Worm (Caenorhabditis elegans) whole organism, mixed stage, embryonic: ENCODE measurements around the gene K09A9.6.

ENCODE experiments used
- lsy-2 ChIP-seq: fragments of 150-350 bp; optimal IDR thresholded peaks from 2 replicates; lab custom pipeline; 2014; ENCODE audit warnings: missing biosample characterization, missing genetic modification characterization
- mep-1 ChIP-seq: fragments of 150-350 bp; optimal IDR thresholded peaks from 2 replicates; lab custom pipeline; 2017; ENCODE audit warnings: missing biosample characterization, missing genetic modification reagents, missing genetic modification characterization, inconsistent platforms
- unc-62 ChIP-seq: fragments of 150-350 bp; optimal IDR thresholded peaks from 2 replicates; lab custom pipeline; 2014; ENCODE audit warnings: missing biosample characterization, missing genetic modification reagents, missing genetic modification characterization
- ztf-11 ChIP-seq: fragments of 150-350 bp; optimal IDR thresholded peaks from 2 replicates; lab custom pipeline; 2014; ENCODE audit warnings: missing biosample characterization, missing genetic modification characterization

DNA sequence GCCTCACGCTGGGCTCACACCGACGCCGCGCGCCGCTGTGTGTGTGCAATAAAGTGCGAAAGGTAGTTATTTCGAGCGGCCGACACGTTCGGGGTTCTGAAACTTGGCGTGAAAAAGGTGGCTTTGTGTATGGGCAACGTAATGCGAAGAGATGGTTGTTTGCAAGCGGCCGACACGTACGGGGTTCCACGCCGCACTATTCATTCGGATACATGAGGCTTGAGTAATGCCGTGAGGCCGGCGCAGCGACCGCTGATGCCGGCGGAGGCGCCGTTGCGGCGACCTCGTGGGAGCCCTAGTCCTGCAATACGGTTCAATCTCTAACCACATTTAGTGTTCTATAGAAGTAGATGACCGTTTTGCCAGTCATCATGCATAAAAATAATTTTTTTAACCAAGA is 17.0 kb downstream of the K09A9.6 start:
- TF ChIP-seq ztf-11 (tag; lab: Kevin White, UChicago) (no peak), lsy-2 (tag; lab: Kevin White, UChicago) (no peak), unc-62 (GFP tag; lab: Kevin White, UChicago) (no peak), mep-1 (tag; lab: Kevin White, UChicago) (no peak)
